Worm (Caenorhabditis elegans): Measurements from ENCODE around the gene kvs-2.
A peak's percentile ranks its signal among the peaks of the same experiment; 100 is the strongest.

kvs-2 gene

DNA sequence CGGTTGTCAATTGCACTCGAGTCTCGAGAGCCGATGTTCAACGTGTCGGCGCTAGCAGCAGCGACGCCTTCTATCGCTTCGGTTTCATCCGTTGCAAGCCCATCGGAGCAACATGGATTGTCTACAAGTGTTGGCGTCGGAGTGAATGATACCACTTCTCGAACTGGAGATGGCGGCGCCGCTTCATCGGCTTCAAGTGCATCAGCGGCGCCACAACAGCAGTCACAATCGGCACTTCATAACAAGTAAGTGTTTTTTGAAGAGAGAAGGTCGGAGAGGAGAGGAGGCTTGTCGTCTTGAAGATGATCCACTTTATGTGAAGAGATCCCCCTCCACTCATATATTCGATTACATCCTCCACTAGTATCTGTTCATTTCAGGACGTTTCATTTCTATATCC, 36.8 kb downstream of the kvs-2 start:
- TF ChIP-seq pha-4 (tag; optimal IDR thresholded peaks at IDR 0.05), result peak; percentile 1
- TF ChIP-seq R02D3.7 (tag; optimal IDR thresholded peaks at IDR 0.05), result no peak

ce11 chrV:10675978-10676377, 40.2 kb downstream of the kvs-2 start:
- TF ChIP-seq lsy-12 (tag; optimal IDR thresholded peaks at IDR 0.05), result no peak
- TF ChIP-seq fkh-2 (tag; optimal IDR thresholded peaks at IDR 0.05), result no peak
- no peak for TF ChIP-seq aly-2 (tag; optimal IDR thresholded peaks at IDR 0.05)
- no peak for TF ChIP-seq nhr-12 (tag; optimal IDR thresholded peaks at IDR 0.05)

DNA sequence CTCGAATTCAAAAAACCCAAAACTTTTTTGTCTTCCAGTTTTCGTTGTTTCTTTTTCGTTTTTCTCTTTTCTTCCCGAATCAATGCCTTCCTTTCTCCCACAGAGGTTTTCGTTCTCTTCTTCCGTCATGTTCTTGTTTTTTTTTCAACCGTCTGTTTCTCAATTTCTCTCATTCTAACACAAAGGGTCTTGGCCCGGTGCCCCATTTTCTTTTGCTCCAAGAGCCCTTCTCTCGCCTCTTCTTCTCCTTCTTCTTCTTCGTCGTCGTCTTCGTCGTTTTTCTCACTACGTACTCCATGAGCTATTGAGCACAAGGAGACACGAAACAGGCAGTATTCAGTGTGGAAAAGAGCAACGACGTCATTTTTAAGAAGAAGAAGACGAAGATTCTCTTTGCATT, 41.6 kb downstream of the kvs-2 start:
- TF ChIP-seq nhr-237 (tag; optimal IDR thresholded peaks at IDR 0.05), result no peak
- TF ChIP-seq snpc-4 (tag; optimal IDR thresholded peaks at IDR 0.05), result peak; percentile 19
- TF ChIP-seq hmg-11 (tag; optimal IDR thresholded peaks at IDR 0.05), result peak; percentile 60
- TF ChIP-seq pqm-1 (tag; optimal IDR thresholded peaks at IDR 0.05), result no peak
- peak; percentile 51 for TF ChIP-seq egl-5 (tag; optimal IDR thresholded peaks at IDR 0.05)
- peak; percentile 63 for TF ChIP-seq nfya-1 (tag; optimal IDR thresholded peaks at IDR 0.05; ENCODE audit: insufficient read depth)
- peak; percentile 5 for TF ChIP-seq lin-39 (tag; optimal IDR thresholded peaks at IDR 0.05)
- no peak for TF ChIP-seq ceh-9 (tag; optimal IDR thresholded peaks at IDR 0.05)
- TF ChIP-seq ama-1 (optimal IDR thresholded peaks at IDR 0.05), result peak; percentile 24
- TF ChIP-seq fkh-10 (GFP tag; optimal IDR thresholded peaks at IDR 0.05), result peak; percentile 61
- TF ChIP-seq lin-15B (tag; optimal IDR thresholded peaks at IDR 0.05), result peak; percentile 12
- no peak for TF ChIP-seq ceh-82 (tag; optimal IDR thresholded peaks at IDR 0.05)

DNA sequence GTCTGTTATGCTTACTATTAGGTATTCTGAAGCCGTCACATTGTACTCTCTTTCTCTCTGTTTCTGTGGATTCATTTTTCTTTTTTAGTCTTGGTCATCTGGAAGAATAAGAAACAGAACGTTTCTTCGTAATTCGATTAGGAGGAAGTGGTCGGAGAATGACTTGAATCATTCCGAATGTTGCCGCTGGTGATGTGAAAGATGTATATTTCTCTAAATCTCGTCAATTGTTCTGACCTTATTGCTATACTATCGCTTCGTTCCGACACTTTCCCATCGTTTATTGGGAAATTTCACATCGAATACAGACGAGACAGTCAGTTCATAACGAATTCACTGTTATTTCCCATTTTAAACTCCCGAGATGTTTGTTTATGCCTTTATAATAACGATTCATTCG, 43.3 kb downstream of the kvs-2 start:
- TF ChIP-seq mml-1 (tag; optimal IDR thresholded peaks at IDR 0.05), result no peak
- TF ChIP-seq nfya-1 (tag; optimal IDR thresholded peaks at IDR 0.05; ENCODE audit: insufficient read depth), result no peak
- TF ChIP-seq nhr-11 (tag; optimal IDR thresholded peaks at IDR 0.05), result no peak
- no peak for TF ChIP-seq jun-1 (tag; optimal IDR thresholded peaks at IDR 0.05)
- peak; percentile 59 for TF ChIP-seq nhr-23 (tag; optimal IDR thresholded peaks at IDR 0.05)
- TF ChIP-seq skn-1 (tag; optimal IDR thresholded peaks at IDR 0.05), result no peak
- no peak for TF ChIP-seq ZK546.5 (tag; optimal IDR thresholded peaks at IDR 0.05)

ce11 chrV:10679990-10680602, 44.3 kb downstream of the kvs-2 start:
- TF ChIP-seq nfya-1 (tag; optimal IDR thresholded peaks at IDR 0.05; ENCODE audit: insufficient read depth) (peak; percentile 18), nhr-11 (tag; optimal IDR thresholded peaks at IDR 0.05) (no peak)

DNA sequence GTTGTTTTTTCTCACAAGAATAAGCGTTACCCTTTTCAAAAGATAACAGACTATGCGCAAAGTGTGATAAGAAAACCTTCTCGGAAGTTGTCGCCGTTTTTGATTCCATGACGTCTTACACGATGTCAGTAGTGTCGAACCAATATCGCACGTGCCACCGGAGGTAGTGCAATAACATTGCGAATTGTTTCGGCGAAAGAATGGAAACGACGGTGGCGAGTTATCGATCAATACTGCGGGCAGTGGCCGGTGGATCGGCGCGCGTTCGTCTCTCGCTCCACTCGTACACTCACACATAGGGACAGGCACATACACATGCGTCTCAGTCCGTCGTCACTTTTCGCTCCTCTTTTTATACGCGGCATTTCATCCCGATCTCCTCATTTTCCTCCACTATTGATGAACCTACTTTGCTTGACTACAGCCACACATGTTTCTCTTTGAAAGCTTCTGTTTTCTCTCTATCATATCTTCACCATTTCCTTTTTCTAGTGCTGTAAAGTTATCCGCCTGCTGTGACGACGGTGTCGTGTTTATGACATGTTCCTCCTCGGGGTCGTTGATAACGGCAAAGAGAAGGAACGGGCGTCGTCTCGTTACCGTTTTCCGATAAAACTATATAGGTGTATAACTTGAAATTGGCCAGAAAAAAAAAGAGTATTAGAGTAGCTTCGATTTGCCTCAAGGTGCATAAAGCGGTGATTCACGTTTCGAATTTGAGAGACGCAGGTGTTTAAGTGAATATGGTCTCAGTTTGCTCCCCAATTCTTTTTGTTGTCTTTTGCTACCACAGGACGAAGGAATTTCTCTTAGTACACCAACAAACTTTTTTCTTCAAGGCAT, 45.5 kb downstream of the kvs-2 start:
- TF ChIP-seq nhr-23 (tag; optimal IDR thresholded peaks at IDR 0.05) (peak; percentile 57), eor-1 (tag; optimal IDR thresholded peaks at IDR 0.05) (no peak), nfya-1 (tag; optimal IDR thresholded peaks at IDR 0.05; ENCODE audit: insufficient read depth) (no peak), elt-3 (tag; optimal IDR thresholded peaks at IDR 0.05) (no peak), nhr-77 (tag; optimal IDR thresholded peaks at IDR 0.05) (no peak), sea-2 (GFP tag; optimal IDR thresholded peaks at IDR 0.05) (no peak), ceh-28 (tag; optimal IDR thresholded peaks at IDR 0.05) (peak; percentile 46), hmg-11 (tag; optimal IDR thresholded peaks at IDR 0.05) (peak; percentile 59), nhr-43 (tag; optimal IDR thresholded peaks at IDR 0.05; ENCODE audit: poor library complexity, severe bottlenecking) (peak; percentile 53), jun-1 (tag; optimal IDR thresholded peaks at IDR 0.05) (peak; percentile 54), snpc-4 (tag; optimal IDR thresholded peaks at IDR 0.05) (no peak), nhr-11 (tag; optimal IDR thresholded peaks at IDR 0.05) (no peak), pha-4 (tag; optimal IDR thresholded peaks at IDR 0.05) (peak; percentile 7), lin-39 (tag; optimal IDR thresholded peaks at IDR 0.05) (no peak), R02D3.7 (tag; optimal IDR thresholded peaks at IDR 0.05) (no peak), elt-2 (tag; optimal IDR thresholded peaks at IDR 0.05) (peak; percentile 75), mdl-1 (tag; optimal IDR thresholded peaks at IDR 0.05) (peak; percentile 67), ama-1 (optimal IDR thresholded peaks at IDR 0.05) (peak; percentile 58), nhr-67 (tag; optimal IDR thresholded peaks at IDR 0.05) (no peak), ceh-9 (tag; optimal IDR thresholded peaks at IDR 0.05) (no peak), tbx-2 (tag; optimal IDR thresholded peaks at IDR 0.05) (no peak)

Data from whole organism, L3 larva.